Fruit fly (Drosophila melanogaster): Measurements from ENCODE around the gene Ugt35A1.

- peak; percentile 40 for TF ChIP-seq br (GFP tag; optimal IDR thresholded peaks at IDR 0.05)
- TF ChIP-seq Abd-B (GFP tag; optimal IDR thresholded peaks at IDR 0.05) = no peak
- peak; percentile 66 for TF ChIP-seq Sp1 (GFP tag; optimal IDR thresholded peaks at IDR 0.05)
- TF ChIP-seq Myc (optimal IDR thresholded peaks at IDR 0.05) = peak; percentile 51
- TF ChIP-seq Hnf4 (GFP tag; optimal IDR thresholded peaks at IDR 0.05) = peak; percentile 66
- TF ChIP-seq sv (GFP tag; optimal IDR thresholded peaks at IDR 0.05) = peak; percentile 58
- peak; percentile 82 for TF ChIP-seq Hr83 (GFP tag; optimal IDR thresholded peaks at IDR 0.05; ENCODE audit: poor library complexity, severe bottlenecking)
- no peak for TF ChIP-seq pan (optimal IDR thresholded peaks at IDR 0.05)
- peak; percentile 43 for TF ChIP-seq HLH106 (tag; optimal IDR thresholded peaks at IDR 0.05)
- peak; percentile 17 for TF ChIP-seq CG9705 (GFP tag; optimal IDR thresholded peaks at IDR 0.05)
- TF ChIP-seq usp (GFP tag; optimal IDR thresholded peaks at IDR 0.05) = no peak
Observed at dm6 chr3R:11209801-11210402, 37.4 kb upstream of the Ugt35A1 start, which contains the start of the genes SdhC and Tctp.
